Worm (Caenorhabditis elegans) whole organism, young adult: Measurements from ENCODE around the gene hpo-36.
A peak's percentile ranks its signal among the peaks of the same experiment; 100 is the strongest.

Experiments used
- B0019.2 ChIP-seq: fragments of 200-800 bp; sonication (Bioruptor generic); conservative IDR thresholded peaks from 2 replicates; pipeline ENCODE4 v1.3.6; 2022; ENCODE audit warnings: missing genetic modification reagents, missing genetic modification characterization, missing compliant biosample characterization
- B0261.1 ChIP-seq: sonication (generic microtip); optimal IDR thresholded peaks from 2 replicates; lab custom pipeline; 2016; ENCODE audit warnings: mild to moderate bottlenecking, missing genetic modification characterization, moderate library complexity, missing compliant biosample characterization
- F23B12.7 ChIP-seq: sonication (generic microtip); optimal IDR thresholded peaks from 2 replicates; lab custom pipeline; 2017; ENCODE audit warnings: missing genetic modification characterization, mild to moderate bottlenecking, missing compliant biosample characterization, antibody characterized with exemption, moderate library complexity; ENCODE audit not compliant: insufficient read depth
- F33H1.4 ChIP-seq: fragments of 200-800 bp; sonication (Bioruptor generic); IDR thresholded peaks from 2 replicates; pipeline ENCODE4 v1.3.6; 2022; ENCODE audit warnings: missing genetic modification reagents, missing genetic modification characterization, missing compliant biosample characterization
- F37B4.10 ChIP-seq: fragments of 200-800 bp; sonication (Bioruptor generic); IDR thresholded peaks from 2 replicates; pipeline ENCODE4 v1.3.6; 2022; ENCODE audit warnings: missing genetic modification characterization, missing compliant biosample characterization
- F49E8.2 ChIP-seq: sonication (generic microtip); optimal IDR thresholded peaks from 3 replicates; lab custom pipeline; 2017; ENCODE audit warnings: missing genetic modification characterization, mild to moderate bottlenecking, missing compliant biosample characterization, antibody characterized with exemption, moderate library complexity; ENCODE audit not compliant: insufficient read depth
- F55B11.4 ChIP-seq: sonication (generic microtip); optimal IDR thresholded peaks from 2 replicates; lab custom pipeline; 2016; ENCODE audit warnings: missing compliant biosample characterization, missing genetic modification characterization, borderline replicate concordance; ENCODE audit not compliant: insufficient read depth
- F57A8.1 ChIP-seq: fragments of 200-800 bp; sonication (Bioruptor generic); optimal IDR thresholded peaks from 2 replicates; lab custom pipeline; 2018; ENCODE audit warnings: mild to moderate bottlenecking, missing genetic modification characterization, moderate library complexity, missing compliant biosample characterization
- K11D2.4 ChIP-seq: fragments of 200-800 bp; sonication (Bioruptor generic); IDR thresholded peaks from 2 replicates; pipeline ENCODE4 v1.3.6; 2022; ENCODE audit warnings: missing genetic modification reagents, missing genetic modification characterization, missing compliant biosample characterization
- T07F8.4 ChIP-seq: sonication (generic microtip); optimal IDR thresholded peaks from 2 replicates; lab custom pipeline; 2016; ENCODE audit warnings: mild to moderate bottlenecking, missing genetic modification characterization, moderate library complexity, missing compliant biosample characterization
- Y67H2A.10 ChIP-seq: fragments of 200-800 bp; sonication (Bioruptor generic); conservative IDR thresholded peaks from 2 replicates; pipeline ENCODE4 v1.3.6; 2022; ENCODE audit warnings: missing genetic modification reagents, missing genetic modification characterization, missing compliant biosample characterization
- Y95B8A.8 ChIP-seq: fragments of 200-800 bp; sonication (Bioruptor generic); IDR thresholded peaks from 2 replicates; pipeline ENCODE4 v1.3.6; 2022; ENCODE audit warnings: missing genetic modification reagents, missing genetic modification characterization, missing compliant biosample characterization
- aptf-2 ChIP-seq: fragments of 200-800 bp; sonication (Bioruptor generic); conservative IDR thresholded peaks from 2 replicates; pipeline ENCODE4 v1.3.6; 2022; ENCODE audit warnings: missing genetic modification reagents, missing genetic modification characterization, missing compliant biosample characterization
- aptf-3 ChIP-seq: fragments of 200-800 bp; sonication (Bioruptor generic); IDR thresholded peaks from 2 replicates; pipeline ENCODE4 v1.3.6; 2022; ENCODE audit warnings: missing genetic modification characterization, missing compliant biosample characterization
- bed-2 ChIP-seq: fragments of 200-800 bp; sonication (Bioruptor generic); IDR thresholded peaks from 2 replicates; pipeline ENCODE4 v1.3.6; 2022; ENCODE audit warnings: missing genetic modification reagents, missing genetic modification characterization, missing compliant biosample characterization
- ceh-27 ChIP-seq: fragments of 200-800 bp; sonication (Bioruptor generic); optimal IDR thresholded peaks from 2 replicates; lab custom pipeline; 2018; ENCODE audit warnings: mild to moderate bottlenecking, missing genetic modification characterization, moderate library complexity, missing compliant biosample characterization
- ceh-58 ChIP-seq: fragments of 200-800 bp; sonication (Bioruptor generic); IDR thresholded peaks from 2 replicates; pipeline ENCODE4 v1.3.6; 2022; ENCODE audit warnings: missing genetic modification characterization, missing compliant biosample characterization
- efl-1 ChIP-seq: fragments of 150-350 bp; optimal IDR thresholded peaks from 2 replicates; lab custom pipeline; 2014; ENCODE audit warnings: missing biosample characterization, missing genetic modification reagents, missing genetic modification characterization
- ets-4 ChIP-seq: fragments of 200-800 bp; sonication (Bioruptor generic); optimal IDR thresholded peaks from 2 replicates; lab custom pipeline; 2018; ENCODE audit warnings: mild to moderate bottlenecking, missing genetic modification characterization, missing compliant biosample characterization
- hlh-26 ChIP-seq: fragments of 200-800 bp; sonication (Bioruptor generic); conservative IDR thresholded peaks from 2 replicates; pipeline ENCODE4 v1.3.6; 2022; ENCODE audit warnings: missing genetic modification reagents, missing genetic modification characterization, missing compliant biosample characterization
- hsf-1 ChIP-seq: fragments of 200-800 bp; sonication (Bioruptor generic); IDR thresholded peaks from 2 replicates; pipeline ENCODE4 v1.3.6; 2022; ENCODE audit warnings: missing genetic modification reagents, missing genetic modification characterization, missing compliant biosample characterization
- lag-1 ChIP-seq: fragments of 200-800 bp; sonication (Bioruptor generic); IDR thresholded peaks from 2 replicates; pipeline ENCODE4 v1.3.6; 2022; ENCODE audit warnings: missing genetic modification reagents, missing genetic modification characterization, missing compliant biosample characterization
- let-607 ChIP-seq, 2 experiments: fragments of 200-800 bp in 1 of 2; sonication (Bioruptor generic) in 1 of 2; sonication (generic microtip) in 1 of 2; optimal IDR thresholded peaks; 2 replicates each; lab custom pipeline; 2016 to 2018; ENCODE audit warnings: mild to moderate bottlenecking in 2 of 2, missing compliant biosample characterization in 2 of 2, missing genetic modification characterization in 2 of 2, moderate library complexity in 2 of 2, missing genotype in 1 of 2
- lsl-1 ChIP-seq: fragments of 200-800 bp; sonication (Bioruptor generic); optimal IDR thresholded peaks from 2 replicates; lab custom pipeline; 2018; ENCODE audit warnings: mild to moderate bottlenecking, missing genetic modification characterization, moderate library complexity, missing compliant biosample characterization
- madf-10 ChIP-seq: sonication (generic microtip); optimal IDR thresholded peaks from 2 replicates; lab custom pipeline; 2016; ENCODE audit warnings: mild to moderate bottlenecking, missing genetic modification characterization, missing compliant biosample characterization
- madf-6 ChIP-seq: fragments of 200-800 bp; sonication (Bioruptor generic); IDR thresholded peaks from 2 replicates; pipeline ENCODE4 v1.3.6; 2022; ENCODE audit warnings: missing genetic modification reagents, missing genetic modification characterization, missing compliant biosample characterization
- nfya-1 ChIP-seq: sonication (generic microtip); optimal IDR thresholded peaks from 2 replicates; lab custom pipeline; 2017; ENCODE audit warnings: antibody characterized with exemption, missing compliant biosample characterization, missing genetic modification characterization, borderline replicate concordance; ENCODE audit not compliant: insufficient read depth
- nhr-179 ChIP-seq: sonication (generic microtip); optimal IDR thresholded peaks from 2 replicates; lab custom pipeline; 2016; ENCODE audit warnings: mild to moderate bottlenecking, missing genetic modification characterization, missing compliant biosample characterization
- nhr-80 ChIP-seq: sonication (generic microtip); optimal IDR thresholded peaks from 2 replicates; lab custom pipeline; 2016; ENCODE audit warnings: missing genetic modification characterization, missing compliant biosample characterization
- pbrm-1 ChIP-seq: fragments of 200-800 bp; sonication (Bioruptor generic); IDR thresholded peaks from 2 replicates; pipeline ENCODE4 v1.3.6; 2022; ENCODE audit warnings: missing genetic modification reagents, missing genetic modification characterization, missing compliant biosample characterization
- pha-4 ChIP-seq: fragments of 150-350 bp; sonication (generic microtip); optimal IDR thresholded peaks from 2 replicates; lab custom pipeline; 2014; ENCODE audit warnings: missing biosample characterization, missing genetic modification reagents, missing genetic modification characterization
- rec-8 ChIP-seq, 2 experiments: sonication (generic microtip); optimal IDR thresholded peaks; 2 replicates each; lab custom pipeline; 2016; ENCODE audit warnings: mild to moderate bottlenecking in 2 of 2, missing genetic modification characterization in 2 of 2, missing genetic modification reagents in 2 of 2, missing genotype in 2 of 2, missing biosample characterization in 1 of 2, missing compliant biosample characterization in 1 of 2, moderate library complexity in 1 of 2
- rpc-1 ChIP-seq, 2 experiments: fragments of 150-350 bp in 1 of 2; sonication (generic microtip) in 1 of 2; optimal IDR thresholded peaks; 2 replicates each; lab custom pipeline; 2014 to 2018; ENCODE audit warnings: missing biosample characterization in 1 of 2, missing genetic modification characterization in 1 of 2, missing genetic modification reagents in 1 of 2, missing genotype in 1 of 2
- snpc-3.4 ChIP-seq: sonication (generic microtip); optimal IDR thresholded peaks from 2 replicates; lab custom pipeline; 2017; ENCODE audit warnings: missing genetic modification characterization, mild to moderate bottlenecking, missing compliant biosample characterization, antibody characterized with exemption, moderate library complexity, missing genotype, missing genetic modification reagents
- somi-1 ChIP-seq: fragments of 200-800 bp; sonication (Bioruptor generic); optimal IDR thresholded peaks from 2 replicates; lab custom pipeline; 2018; ENCODE audit warnings: mild to moderate bottlenecking, missing genetic modification characterization, missing compliant biosample characterization
- unc-62 ChIP-seq: fragments of 150-350 bp; optimal IDR thresholded peaks from 2 replicates; lab custom pipeline; 2014; ENCODE audit warnings: missing biosample characterization, missing genetic modification reagents, missing genetic modification characterization
- ztf-28 ChIP-seq: fragments of 200-800 bp; sonication (Bioruptor generic); IDR thresholded peaks from 2 replicates; pipeline ENCODE4 v1.3.6; 2022; ENCODE audit warnings: missing genetic modification reagents, missing genetic modification characterization, missing compliant biosample characterization

The hpo-36 gene

ce11 chrV:3685790-3686208, 53.4 kb downstream of the hpo-36 start, which contains the start of gene W08A12.2 (continued):
- TF ChIP-seq F49E8.2 (tag; lab: Kevin White, UChicago) (no peak), Y95B8A.8 (GFP tag; lab: Robert Waterston, UW) (no peak), F57A8.1 (GFP tag; lab: Kevin White, UChicago) (no peak), Y67H2A.10 (GFP tag; lab: Robert Waterston, UW) (no peak), ets-4 (no peak), let-607 (tag; optimal IDR thresholded peaks at IDR 0.05; lab: Kevin White, UChicago) (no peak), rpc-1 (optimal IDR thresholded peaks at IDR 0.05; lab: Kevin White, UChicago) (peak; percentile 79), rpc-1 (tag; optimal IDR thresholded peaks at IDR 0.05; lab: Kevin White, UChicago) (peak; percentile 97), bed-2 (no peak), unc-62 (GFP tag; lab: Kevin White, UChicago) (no peak), nhr-179 (no peak), aptf-3 (GFP tag; lab: Robert Waterston, UW) (peak; percentile 78; the same call in 1 of the 2 replicates), F55B11.4 (tag; lab: Kevin White, UChicago) (no peak), pha-4 (tag; lab: Kevin White, UChicago) (no peak), madf-6 (peak; percentile 20; the same call in 1 of the 2 replicates), aptf-2 (GFP tag; lab: Robert Waterston, UW) (no peak), hlh-26 (no peak), madf-10 (tag; lab: Kevin White, UChicago) (no peak), lag-1 (GFP tag; lab: Robert Waterston, UW) (no peak), rec-8 (tag; optimal IDR thresholded peaks at IDR 0.05; lab: Kevin White, UChicago) (peak; percentile 18 to 88), F33H1.4 (GFP tag; lab: Robert Waterston, UW) (no peak), nhr-80 (tag; lab: Kevin White, UChicago) (no peak), B0019.2 (GFP tag; lab: Robert Waterston, UW) (no peak), ceh-58 (GFP tag; lab: Robert Waterston, UW) (no peak), ceh-27 (GFP tag; lab: Kevin White, UChicago) (peak; percentile 22), nfya-1 (tag; lab: Kevin White, UChicago) (no peak), pbrm-1 (0 out of 2 replicates have a peak, but pooled peaks have one; percentile 44), snpc-3.4 (tag; lab: Kevin White, UChicago) (peak; percentile 38), K11D2.4 (GFP tag; lab: Robert Waterston, UW) (peak; percentile 34; the same call in 1 of the 2 replicates)

ce11 chrV:3682553-3682952, 56.6 kb downstream of the hpo-36 start, which contains the start of gene W08A12.3:
TSS of gene W08A12.3 (plus strand) at chrV:3682853.
- TF ChIP-seq B0261.1 (tag; lab: Kevin White, UChicago) (no peak), Y95B8A.8 (GFP tag; lab: Robert Waterston, UW) (no peak), ztf-28 (GFP tag; lab: Robert Waterston, UW) (no peak), T07F8.4 (tag; lab: Kevin White, UChicago) (no peak), somi-1 (no peak), hsf-1 (GFP tag; lab: Robert Waterston, UW) (no peak; the same call in 1 of the 2 replicates), pha-4 (tag; lab: Kevin White, UChicago) (no peak), F23B12.7 (tag; lab: Kevin White, UChicago) (no peak), efl-1 (no peak), lsl-1 (GFP tag; lab: Kevin White, UChicago) (no peak), F37B4.10 (GFP tag; lab: Robert Waterston, UW) (no peak)
- TF ChIP-seq, all 124 proteins: peak for 0
